Worm (Caenorhabditis elegans) whole organism, L4/young adult: Measurements from ENCODE around the gene pan-1.
A peak's percentile ranks its signal among the peaks of the same experiment; 100 is the strongest.

ENCODE experiments used
- W03F9.2 ChIP-seq: fragments of 150-350 bp; optimal IDR thresholded peaks from 2 replicates; lab custom pipeline; 2014; ENCODE audit warnings: missing biosample characterization, missing genetic modification characterization
- dao-5 ChIP-seq: sonication (generic microtip); optimal IDR thresholded peaks from 2 replicates; lab custom pipeline; 2016; ENCODE audit warnings: missing genotype, missing genetic modification characterization, moderate library complexity, missing compliant biosample characterization
- him-1 ChIP-seq: sonication (generic microtip); optimal IDR thresholded peaks from 2 replicates; lab custom pipeline; 2016; ENCODE audit warnings: missing genotype, missing genetic modification reagents, missing genetic modification characterization, missing compliant biosample characterization

Gene pan-1

DNA sequence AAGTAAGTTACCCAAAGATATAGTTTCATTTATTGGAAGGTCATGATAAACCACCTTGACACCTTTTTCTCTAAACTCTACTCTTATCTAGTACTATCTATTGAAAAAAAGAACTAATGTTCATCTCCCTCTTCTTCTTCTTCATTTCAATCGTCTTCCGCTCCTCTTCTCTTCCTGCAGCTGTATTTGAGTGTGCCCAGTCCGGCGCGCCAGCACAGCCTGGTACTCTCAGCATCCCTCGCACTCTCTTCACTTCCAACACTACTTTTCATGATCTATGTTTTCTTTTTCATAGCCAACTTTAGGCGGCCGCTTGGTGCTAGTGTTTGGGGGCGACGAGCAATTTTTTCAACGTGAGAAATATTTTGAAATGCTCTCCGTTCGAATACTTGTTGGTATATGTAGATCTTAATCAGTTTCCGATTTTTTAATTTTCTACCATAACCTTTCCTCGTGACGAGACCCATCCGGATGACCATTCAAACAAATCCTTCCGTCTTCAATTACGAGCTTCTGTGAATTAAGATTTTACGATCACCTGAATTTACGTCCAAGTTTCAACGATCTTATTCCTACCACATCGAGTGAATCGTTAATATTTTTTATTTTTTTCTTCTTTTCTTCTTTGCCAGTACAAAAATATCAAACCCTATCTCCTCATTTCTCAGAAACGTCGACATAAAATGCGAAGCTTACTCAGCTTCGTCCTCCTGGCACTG, at the start of gene pan-1:
Gene pan-1, plus strand, starts transcription at position 669 of the 719 bp plus-strand sequence.
- TF ChIP-seq W03F9.2 (tag; lab: Kevin White, UChicago) (peak; percentile 43), him-1 (tag; lab: Kevin White, UChicago) (no peak)

- TF ChIP-seq dao-5 (tag; lab: Kevin White, UChicago) (no peak), W03F9.2 (tag; lab: Kevin White, UChicago) (no peak), him-1 (tag; lab: Kevin White, UChicago) (peak; percentile 42)
Observed at ce11 chrIII:4513926-4514325, 48.6 kb upstream of the pan-1 start.

DNA sequence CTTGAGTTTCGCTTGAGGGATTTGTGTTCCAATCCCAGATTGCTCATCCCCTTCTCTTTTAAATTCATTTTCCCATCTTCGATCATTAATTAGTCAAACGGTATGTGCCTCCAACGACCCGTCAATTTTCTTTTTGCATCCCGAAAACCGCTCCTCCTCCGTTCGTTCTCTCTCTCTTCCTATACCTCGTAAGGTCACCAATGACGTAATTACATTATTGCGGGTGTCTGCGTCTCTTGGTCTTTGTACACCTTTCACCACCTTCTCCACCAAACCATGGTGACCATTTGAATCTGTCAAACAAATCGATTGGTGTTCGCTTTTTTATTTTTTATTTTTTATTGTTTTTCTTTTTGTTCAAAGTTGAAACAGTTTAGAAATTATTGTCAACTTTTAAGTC, 47.4 kb upstream of the pan-1 start:
- TF ChIP-seq W03F9.2 (tag; lab: Kevin White, UChicago), result no peak

DNA sequence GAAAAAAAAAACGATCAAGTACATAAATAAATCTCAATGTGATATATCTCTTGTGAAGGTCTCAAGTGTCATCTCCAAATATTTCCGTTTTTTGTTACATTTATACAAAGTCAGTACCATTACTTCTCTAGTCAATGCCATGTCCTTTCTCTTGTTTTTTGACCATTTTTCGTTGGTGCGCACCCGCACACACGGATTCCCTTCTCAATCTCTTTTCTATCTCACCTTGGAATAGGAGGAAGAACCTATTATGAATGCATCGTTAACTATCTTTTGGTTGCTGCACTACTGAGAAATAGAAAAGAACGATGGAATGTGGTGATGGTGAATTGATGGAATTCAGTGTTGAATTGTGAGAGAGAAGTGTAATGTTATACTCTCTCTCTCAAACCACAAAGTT, 44.8 kb upstream of the pan-1 start:
- TF ChIP-seq him-1 (tag; lab: Kevin White, UChicago), result no peak
- TF ChIP-seq dao-5 (tag; lab: Kevin White, UChicago), result no peak
- no peak for TF ChIP-seq W03F9.2 (tag; lab: Kevin White, UChicago)

DNA sequence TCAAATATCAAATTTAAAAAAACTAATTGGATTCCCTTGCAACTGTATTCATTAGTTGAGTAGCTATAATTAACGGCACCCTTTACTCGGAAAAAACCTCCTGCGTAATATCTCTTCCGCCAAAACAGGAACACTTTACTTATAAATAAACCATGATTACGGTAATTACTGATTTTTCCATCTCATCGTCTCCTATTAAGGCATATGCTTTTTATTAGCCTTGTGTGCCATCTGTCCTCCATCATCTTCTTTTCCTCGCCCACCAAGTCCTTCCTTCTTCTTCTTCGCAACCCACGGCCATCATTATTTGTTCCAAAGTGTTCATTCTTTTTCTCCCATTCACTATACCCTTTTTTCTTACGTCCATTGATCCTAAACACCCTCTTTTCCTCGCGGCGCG, 43.1 kb upstream of the pan-1 start:
- no peak for TF ChIP-seq him-1 (tag; lab: Kevin White, UChicago)

DNA sequence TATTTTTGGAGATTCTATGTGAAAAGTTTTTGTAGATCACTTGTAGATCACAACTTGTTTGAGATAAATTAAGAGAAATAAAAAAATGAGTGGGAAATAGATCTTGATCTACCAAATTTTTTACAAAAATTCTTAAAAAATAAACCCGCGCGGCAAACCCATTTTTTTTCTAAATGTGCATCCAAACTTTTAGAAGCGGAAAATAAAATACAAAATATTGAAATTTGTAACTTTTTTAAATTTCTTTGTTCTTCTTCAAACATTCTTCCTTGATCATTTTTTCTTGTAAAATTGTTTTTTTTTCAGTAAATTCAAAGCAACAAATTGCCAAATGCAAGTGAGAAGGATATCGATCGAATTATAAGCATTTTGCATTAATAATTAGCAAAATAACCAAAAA, 42.5 kb upstream of the pan-1 start, which contains the start of gene cdh-4:
Gene cdh-4, plus strand, starts transcription at position 301 of the 400 bp plus-strand sequence.
- TF ChIP-seq W03F9.2 (tag; lab: Kevin White, UChicago) (no peak), him-1 (tag; lab: Kevin White, UChicago) (no peak), dao-5 (tag; lab: Kevin White, UChicago) (no peak)

DNA sequence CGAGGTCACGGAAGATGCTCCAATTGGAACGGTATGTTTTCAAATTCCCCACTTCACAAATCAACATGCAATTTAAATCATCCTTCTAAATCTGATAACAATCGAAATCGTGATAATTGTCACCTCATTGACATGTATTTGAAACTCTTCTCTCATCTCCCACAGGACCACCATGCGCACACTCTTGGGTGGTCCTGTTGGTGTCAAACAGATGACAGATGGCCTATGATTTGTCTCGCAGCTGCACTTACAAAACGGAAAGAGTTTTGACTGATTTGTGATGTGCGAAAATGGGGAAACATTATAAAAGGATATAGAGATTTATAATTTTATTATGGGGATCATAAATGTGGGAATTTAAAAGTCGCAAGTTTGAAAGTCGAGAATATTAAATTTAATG, 39.1 kb upstream of the pan-1 start:
- TF ChIP-seq W03F9.2 (tag; lab: Kevin White, UChicago) (no peak), him-1 (tag; lab: Kevin White, UChicago) (no peak), dao-5 (tag; lab: Kevin White, UChicago) (no peak)

DNA sequence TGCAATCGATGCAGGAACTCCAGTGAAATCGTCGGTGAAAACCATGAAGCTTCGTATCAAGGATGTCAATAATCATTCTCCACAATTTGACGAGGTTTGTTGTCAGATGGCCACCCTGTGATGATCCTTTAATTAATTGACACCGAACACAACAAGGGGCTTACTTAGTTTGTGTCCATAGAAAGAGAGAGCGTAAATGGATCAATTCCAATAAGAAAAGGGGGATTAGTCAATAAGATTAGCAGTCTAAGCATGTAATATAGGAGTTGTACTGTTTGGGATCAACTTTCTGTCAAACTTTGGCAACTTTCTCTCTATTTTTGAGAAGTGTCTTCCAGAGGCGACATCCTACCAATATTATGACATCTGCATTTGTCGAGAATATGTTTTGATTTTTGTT, 38.5 kb upstream of the pan-1 start:
- TF ChIP-seq him-1 (tag; lab: Kevin White, UChicago) (no peak), W03F9.2 (tag; lab: Kevin White, UChicago) (no peak), dao-5 (tag; lab: Kevin White, UChicago) (no peak)

ce11 chrIII:4525998-4526397, 36.5 kb upstream of the pan-1 start:
- TF ChIP-seq W03F9.2 (tag; lab: Kevin White, UChicago) (no peak), him-1 (tag; lab: Kevin White, UChicago) (no peak), dao-5 (tag; lab: Kevin White, UChicago) (no peak)

ce11 chrIII:4530968-4531367, 31.6 kb upstream of the pan-1 start:
- TF ChIP-seq dao-5 (tag; lab: Kevin White, UChicago), result no peak
- no peak for TF ChIP-seq W03F9.2 (tag; lab: Kevin White, UChicago)

DNA sequence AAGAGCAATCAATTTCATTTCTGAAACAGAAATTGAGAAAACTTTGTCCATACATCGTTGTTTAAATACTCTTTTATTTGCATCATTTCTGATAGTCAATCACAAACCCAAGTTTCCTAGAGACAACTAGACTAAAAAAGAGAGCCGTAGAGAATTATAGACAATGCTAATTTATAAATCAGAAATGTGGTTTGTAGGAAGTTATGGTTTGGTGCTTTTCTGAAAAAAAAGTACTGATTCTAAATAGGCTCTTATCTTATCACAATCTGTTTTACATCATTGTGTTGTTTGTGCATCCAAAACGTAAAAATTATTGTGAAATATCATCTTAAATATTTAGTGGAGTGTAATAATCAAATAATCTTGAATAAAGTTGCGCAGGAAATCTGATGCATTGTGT, 21.9 kb upstream of the pan-1 start, which contains the start of gene ugt-62:
Gene ugt-62, minus strand, starts transcription at position 20 of the 400 bp plus-strand sequence.
- TF ChIP-seq him-1 (tag; lab: Kevin White, UChicago), result no peak
- no peak for TF ChIP-seq W03F9.2 (tag; lab: Kevin White, UChicago)
- TF ChIP-seq dao-5 (tag; lab: Kevin White, UChicago), result no peak

DNA sequence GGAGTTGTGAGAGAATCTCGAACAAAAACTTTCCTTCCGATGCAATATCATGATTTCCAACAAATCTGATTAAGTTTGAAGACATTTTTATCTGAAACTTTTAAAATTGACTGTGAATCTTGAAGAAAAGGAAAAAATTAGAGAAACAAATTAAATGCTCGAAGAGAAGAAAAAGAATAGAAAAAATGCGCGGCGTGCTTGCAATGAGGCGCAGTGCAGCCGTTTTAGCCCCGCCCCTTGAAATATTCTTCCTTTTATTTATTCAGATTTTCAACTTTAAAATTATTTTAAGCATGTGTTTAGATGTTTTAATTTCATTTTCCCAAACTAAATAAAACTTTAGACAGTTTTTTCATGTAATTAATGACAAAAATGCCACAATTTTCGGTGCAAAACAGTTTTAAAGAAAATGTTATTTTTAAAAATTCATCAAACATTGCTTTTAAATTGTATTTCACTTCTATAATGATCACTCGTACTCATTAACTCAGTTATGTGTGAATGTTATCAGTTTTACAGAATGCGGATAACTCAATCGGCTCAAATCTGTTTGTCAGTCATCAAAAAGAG, 20.1 kb upstream of the pan-1 start, which contains the start of the genes mrps-34 and cisd-3.1:
Gene mrps-34, minus strand, starts transcription at position 91 of the 570 bp plus-strand sequence.
Gene cisd-3.1, plus strand, starts transcription at position 520 of the 570 bp plus-strand sequence.
- TF ChIP-seq W03F9.2 (tag; lab: Kevin White, UChicago), result no peak
- no peak for TF ChIP-seq dao-5 (tag; lab: Kevin White, UChicago)
- TF ChIP-seq him-1 (tag; lab: Kevin White, UChicago), result no peak

DNA sequence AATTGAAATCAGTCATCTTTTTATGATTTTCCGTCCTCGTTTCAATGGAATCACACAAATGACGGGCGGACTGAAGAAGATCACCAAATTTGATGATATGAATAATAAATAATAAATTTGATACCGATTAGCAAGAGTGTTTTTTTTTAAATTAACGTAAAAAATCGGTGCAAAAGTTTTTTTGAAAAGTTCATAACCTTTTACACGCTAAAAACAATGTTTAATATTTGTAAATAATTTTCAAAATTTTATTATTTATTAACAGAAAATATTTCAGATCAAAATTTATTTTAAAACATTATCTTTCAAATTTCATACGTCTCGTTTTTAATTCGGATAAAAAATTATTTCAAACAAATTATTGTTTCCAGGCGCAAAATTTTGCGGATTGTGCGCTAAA, 17.6 kb upstream of the pan-1 start, which contains the start of gene M88.3:
Gene M88.3, minus strand, starts transcription at position 101 of the 400 bp plus-strand sequence.
- no peak for TF ChIP-seq dao-5 (tag; lab: Kevin White, UChicago)
- no peak for TF ChIP-seq him-1 (tag; lab: Kevin White, UChicago)
- TF ChIP-seq W03F9.2 (tag; lab: Kevin White, UChicago), result no peak

ce11 chrIII:4548739-4549138, 13.8 kb upstream of the pan-1 start, which contains the start of gene M88.4:
Gene M88.4, plus strand, starts transcription at chrIII:4549039.
- TF ChIP-seq him-1 (tag; lab: Kevin White, UChicago) (no peak), W03F9.2 (tag; lab: Kevin White, UChicago) (no peak), dao-5 (tag; lab: Kevin White, UChicago) (no peak)
